Worm (Caenorhabditis elegans): Measurements from ENCODE around the gene sre-35.

sre-35 gene

ce11 chrII:12452754-12453352, at the start of gene sre-35, which contains the start of gene sre-33:
sre-35 (minus strand) TSS chrII:12452854.
sre-33 (plus strand) TSS chrII:12453302.
- TF ChIP-seq egl-5 (tag; optimal IDR thresholded peaks at IDR 0.05) (no peak), daf-12 (tag; optimal IDR thresholded peaks at IDR 0.05) (no peak), fkh-10 (GFP tag; optimal IDR thresholded peaks at IDR 0.05) (no peak), fkh-2 (tag; optimal IDR thresholded peaks at IDR 0.05) (no peak), ceh-9 (tag; optimal IDR thresholded peaks at IDR 0.05) (no peak), ceh-16 (tag; optimal IDR thresholded peaks at IDR 0.05) (no peak), nhr-28 (tag; optimal IDR thresholded peaks at IDR 0.05) (no peak), nhr-77 (tag; optimal IDR thresholded peaks at IDR 0.05) (no peak), egl-27 (tag; optimal IDR thresholded peaks at IDR 0.05) (no peak), pha-4 (tag; optimal IDR thresholded peaks at IDR 0.05) (no peak)

DNA sequence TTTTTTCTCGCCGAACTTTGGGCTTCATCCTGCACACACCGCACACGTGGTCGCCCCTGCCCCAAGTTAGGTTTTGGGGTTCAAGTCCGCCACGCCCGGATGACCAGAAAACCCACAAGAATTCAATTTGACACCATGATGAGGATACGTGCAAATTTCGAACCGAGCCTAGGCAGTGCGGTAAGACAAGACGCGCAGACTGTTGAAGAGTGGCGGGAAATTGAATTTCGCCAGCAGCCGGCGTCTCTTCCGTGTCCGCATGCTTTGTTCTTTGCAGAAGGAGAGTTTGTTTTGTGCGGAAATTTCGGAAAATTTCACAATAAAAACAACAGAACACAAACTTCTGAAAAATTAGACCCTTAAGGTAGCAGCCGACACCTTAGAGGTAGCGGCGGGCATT, 47.3 kb upstream of the sre-35 start:
- TF ChIP-seq nhr-237 (tag; optimal IDR thresholded peaks at IDR 0.05) (no peak), fkh-10 (GFP tag; optimal IDR thresholded peaks at IDR 0.05) (peak; percentile 2), ceh-28 (tag; optimal IDR thresholded peaks at IDR 0.05) (no peak), ceh-16 (tag; optimal IDR thresholded peaks at IDR 0.05) (no peak), pqm-1 (tag; optimal IDR thresholded peaks at IDR 0.05) (no peak), nhr-76 (tag; optimal IDR thresholded peaks at IDR 0.05) (no peak), ztf-4 (tag; optimal IDR thresholded peaks at IDR 0.05) (no peak)

ce11 chrII:12496981-12497380, 44.3 kb upstream of the sre-35 start, which contains the start of gene T21B4.3:
T21B4.3 (minus strand) TSS chrII:12497081.
- no peak for TF ChIP-seq hmg-11 (tag; optimal IDR thresholded peaks at IDR 0.05)
- no peak for TF ChIP-seq ztf-4 (tag; optimal IDR thresholded peaks at IDR 0.05)
- TF ChIP-seq mdl-1 (tag; optimal IDR thresholded peaks at IDR 0.05), result no peak
- TF ChIP-seq lin-39 (tag; optimal IDR thresholded peaks at IDR 0.05), result no peak
- TF ChIP-seq skn-1 (tag; optimal IDR thresholded peaks at IDR 0.05), result no peak
- no peak for TF ChIP-seq egl-27 (tag; optimal IDR thresholded peaks at IDR 0.05)
- TF ChIP-seq ceh-82 (tag; optimal IDR thresholded peaks at IDR 0.05), result no peak
- TF ChIP-seq elt-3 (tag; optimal IDR thresholded peaks at IDR 0.05), result no peak
- TF ChIP-seq eor-1 (tag; optimal IDR thresholded peaks at IDR 0.05), result no peak
- TF ChIP-seq elt-1 (tag; optimal IDR thresholded peaks at IDR 0.05), result no peak
- TF ChIP-seq nhr-67 (tag; optimal IDR thresholded peaks at IDR 0.05), result no peak
- TF ChIP-seq nhr-76 (tag; optimal IDR thresholded peaks at IDR 0.05), result no peak
- no peak for TF ChIP-seq lsy-12 (tag; optimal IDR thresholded peaks at IDR 0.05)
- no peak for TF ChIP-seq pqm-1 (tag; optimal IDR thresholded peaks at IDR 0.05)
- TF ChIP-seq zag-1 (tag; optimal IDR thresholded peaks at IDR 0.05), result no peak
- TF ChIP-seq elt-2 (tag; optimal IDR thresholded peaks at IDR 0.05), result no peak

ce11 chrII:12494556-12495131, 42.0 kb upstream of the sre-35 start, which contains the start of gene col-85:
col-85 (minus strand) TSS chrII:12495095.
- TF ChIP-seq R02D3.7 (tag; optimal IDR thresholded peaks at IDR 0.05), result peak; percentile 8
- TF ChIP-seq egl-27 (tag; optimal IDR thresholded peaks at IDR 0.05), result peak; percentile 41
- TF ChIP-seq nhr-23 (tag; optimal IDR thresholded peaks at IDR 0.05), result peak; percentile 30
- no peak for TF ChIP-seq fos-1 (tag; optimal IDR thresholded peaks at IDR 0.05)
- peak; percentile 15 for TF ChIP-seq tbx-2 (tag; optimal IDR thresholded peaks at IDR 0.05)
- peak; percentile 61 for TF ChIP-seq jun-1 (tag; optimal IDR thresholded peaks at IDR 0.05)
- TF ChIP-seq lsy-12 (tag; optimal IDR thresholded peaks at IDR 0.05), result peak; percentile 31
- TF ChIP-seq lin-39 (tag; optimal IDR thresholded peaks at IDR 0.05), result peak; percentile 19
- TF ChIP-seq daf-12 (tag; optimal IDR thresholded peaks at IDR 0.05), result no peak
- TF ChIP-seq unc-62 (GFP tag; optimal IDR thresholded peaks at IDR 0.05), result no peak
- TF ChIP-seq ceh-28 (tag; optimal IDR thresholded peaks at IDR 0.05), result no peak
- TF ChIP-seq hmg-11 (tag; optimal IDR thresholded peaks at IDR 0.05), result peak; percentile 89
- no peak for TF ChIP-seq aly-2 (tag; optimal IDR thresholded peaks at IDR 0.05)
- peak; percentile 80 for TF ChIP-seq nhr-43 (tag; optimal IDR thresholded peaks at IDR 0.05; ENCODE audit: poor library complexity, severe bottlenecking)
- TF ChIP-seq ceh-82 (tag; optimal IDR thresholded peaks at IDR 0.05), result peak; percentile 32
- peak; percentile 66 for TF ChIP-seq nfya-1 (tag; optimal IDR thresholded peaks at IDR 0.05; ENCODE audit: insufficient read depth)
- no peak for TF ChIP-seq elt-3 (tag; optimal IDR thresholded peaks at IDR 0.05)
- TF ChIP-seq lin-15B (tag; optimal IDR thresholded peaks at IDR 0.05), result peak; percentile 35
- no peak for TF ChIP-seq ztf-4 (tag; optimal IDR thresholded peaks at IDR 0.05)
- TF ChIP-seq snpc-4 (tag; optimal IDR thresholded peaks at IDR 0.05), result peak; percentile 93
- no peak for TF ChIP-seq elt-1 (tag; optimal IDR thresholded peaks at IDR 0.05)
- TF ChIP-seq nhr-237 (tag; optimal IDR thresholded peaks at IDR 0.05), result no peak
- TF ChIP-seq zag-1 (tag; optimal IDR thresholded peaks at IDR 0.05), result no peak
- no peak for TF ChIP-seq unc-39 (tag; optimal IDR thresholded peaks at IDR 0.05)
- TF ChIP-seq nhr-12 (tag; optimal IDR thresholded peaks at IDR 0.05), result no peak
- peak; percentile 47 for TF ChIP-seq elt-2 (tag; optimal IDR thresholded peaks at IDR 0.05)
- TF ChIP-seq eor-1 (tag; optimal IDR thresholded peaks at IDR 0.05), result no peak
- TF ChIP-seq mml-1 (tag; optimal IDR thresholded peaks at IDR 0.05), result no peak
- no peak for TF ChIP-seq nhr-77 (tag; optimal IDR thresholded peaks at IDR 0.05)
- no peak for TF ChIP-seq egl-5 (tag; optimal IDR thresholded peaks at IDR 0.05)
- TF ChIP-seq ama-1 (optimal IDR thresholded peaks at IDR 0.05), result no peak
- no peak for TF ChIP-seq ceh-9 (tag; optimal IDR thresholded peaks at IDR 0.05)
- TF ChIP-seq pha-4 (tag; optimal IDR thresholded peaks at IDR 0.05), result no peak
- no peak for TF ChIP-seq nhr-28 (tag; optimal IDR thresholded peaks at IDR 0.05)
- peak; percentile 31 for TF ChIP-seq nhr-25 (tag; optimal IDR thresholded peaks at IDR 0.05)
- peak; percentile 63 for TF ChIP-seq skn-1 (tag; optimal IDR thresholded peaks at IDR 0.05)
- no peak for TF ChIP-seq nhr-67 (tag; optimal IDR thresholded peaks at IDR 0.05)

Measured in whole organism, L3 larva.